Worm (Caenorhabditis elegans) whole organism, mixed stage, embryonic: ENCODE data around the gene F22F4.9.

Experiments used
- M03D4.4 ChIP-seq: sonication (generic microtip); optimal IDR thresholded peaks from 2 replicates; lab custom pipeline; 2017; ENCODE audit warnings: mild to moderate bottlenecking, missing genetic modification characterization, missing compliant biosample characterization
- bed-3 ChIP-seq: fragments of 200-800 bp; sonication (Bioruptor generic); optimal IDR thresholded peaks from 3 replicates; lab custom pipeline; 2018; ENCODE audit warnings: mild to moderate bottlenecking, missing genetic modification characterization, moderate library complexity, missing compliant biosample characterization
- blmp-1 ChIP-seq: fragments of 150-350 bp; optimal IDR thresholded peaks from 2 replicates; lab custom pipeline; 2014; ENCODE audit warnings: missing biosample characterization, missing genetic modification characterization
- ceh-39 ChIP-seq: fragments of 150-350 bp; optimal IDR thresholded peaks from 2 replicates; lab custom pipeline; 2014; ENCODE audit warnings: missing biosample characterization, missing genetic modification characterization
- ceh-43 ChIP-seq: fragments of 200-800 bp; sonication (Bioruptor generic); optimal IDR thresholded peaks from 2 replicates; lab custom pipeline; 2018; ENCODE audit warnings: mild to moderate bottlenecking, missing genetic modification characterization, moderate library complexity, missing compliant biosample characterization
- ceh-83 ChIP-seq: fragments of 200-800 bp; sonication (Bioruptor generic); optimal IDR thresholded peaks from 2 replicates; lab custom pipeline; 2018; ENCODE audit warnings: mild to moderate bottlenecking, missing genetic modification characterization, missing compliant biosample characterization
- ces-1 ChIP-seq: fragments of 150-350 bp; optimal IDR thresholded peaks from 2 replicates; lab custom pipeline; 2014; ENCODE audit warnings: missing biosample characterization, missing genetic modification reagents, missing genetic modification characterization
- cnd-1 ChIP-seq: fragments of 200-800 bp; sonication (Bioruptor generic); optimal IDR thresholded peaks from 2 replicates; lab custom pipeline; 2018; ENCODE audit warnings: mild to moderate bottlenecking, missing genetic modification characterization, missing compliant biosample characterization
- drap-1 ChIP-seq: fragments of 200-800 bp; sonication (Bioruptor generic); optimal IDR thresholded peaks from 3 replicates; lab custom pipeline; 2018; ENCODE audit warnings: mild to moderate bottlenecking, missing genetic modification characterization, missing compliant biosample characterization
- elt-1 ChIP-seq: sonication (generic microtip); optimal IDR thresholded peaks from 2 replicates; lab custom pipeline; 2017; ENCODE audit warnings: missing genetic modification characterization, mild to moderate bottlenecking, missing compliant biosample characterization, antibody characterized with exemption, moderate library complexity, borderline replicate concordance; ENCODE audit not compliant: insufficient read depth
- elt-3 ChIP-seq: fragments of 150-350 bp; optimal IDR thresholded peaks from 2 replicates; lab custom pipeline; 2014; ENCODE audit warnings: missing biosample characterization, missing genetic modification characterization
- flh-1 ChIP-seq: fragments of 200-800 bp; sonication (Bioruptor generic); optimal IDR thresholded peaks from 2 replicates; lab custom pipeline; 2018; ENCODE audit warnings: mild to moderate bottlenecking, missing genetic modification characterization, moderate library complexity, missing compliant biosample characterization
- ham-2 ChIP-seq: fragments of 200-800 bp; sonication (Bioruptor generic); optimal IDR thresholded peaks from 2 replicates; lab custom pipeline; 2018; ENCODE audit warnings: mild to moderate bottlenecking, missing genetic modification characterization, missing compliant biosample characterization
- hlh-1 ChIP-seq: fragments of 150-350 bp; optimal IDR thresholded peaks from 2 replicates; lab custom pipeline; 2014; ENCODE audit warnings: missing biosample characterization, missing genetic modification reagents, missing genetic modification characterization
- lin-13 ChIP-seq: fragments of 150-350 bp; optimal IDR thresholded peaks from 2 replicates; lab custom pipeline; 2014; ENCODE audit warnings: missing biosample characterization, missing genetic modification characterization
- lin-32 ChIP-seq: fragments of 200-800 bp; sonication (Bioruptor generic); optimal IDR thresholded peaks from 2 replicates; lab custom pipeline; 2018; ENCODE audit warnings: mild to moderate bottlenecking, missing genetic modification characterization, missing compliant biosample characterization
- lsy-2 ChIP-seq: fragments of 150-350 bp; optimal IDR thresholded peaks from 2 replicates; lab custom pipeline; 2014; ENCODE audit warnings: missing biosample characterization, missing genetic modification characterization
- mab-5 ChIP-seq: fragments of 150-350 bp; optimal IDR thresholded peaks from 2 replicates; lab custom pipeline; 2014; ENCODE audit warnings: missing biosample characterization, missing genetic modification characterization
- mep-1 ChIP-seq: fragments of 150-350 bp; optimal IDR thresholded peaks from 2 replicates; lab custom pipeline; 2017; ENCODE audit warnings: missing biosample characterization, missing genetic modification reagents, missing genetic modification characterization, inconsistent platforms
- mls-2 ChIP-seq: sonication (generic microtip); optimal IDR thresholded peaks from 2 replicates; lab custom pipeline; 2016; ENCODE audit warnings: mild to moderate bottlenecking, missing genetic modification characterization, moderate library complexity, missing compliant biosample characterization
- nhr-12 ChIP-seq: fragments of 150-350 bp; optimal IDR thresholded peaks from 2 replicates; lab custom pipeline; 2014; ENCODE audit warnings: missing biosample characterization, missing genetic modification characterization
- nhr-2 ChIP-seq: fragments of 150-350 bp; optimal IDR thresholded peaks from 2 replicates; lab custom pipeline; 2014; ENCODE audit warnings: missing biosample characterization, missing genetic modification characterization
- nhr-237 ChIP-seq: fragments of 150-350 bp; optimal IDR thresholded peaks from 2 replicates; lab custom pipeline; 2014; ENCODE audit warnings: missing biosample characterization, missing genetic modification characterization
- nhr-28 ChIP-seq: fragments of 150-350 bp; optimal IDR thresholded peaks from 2 replicates; lab custom pipeline; 2014; ENCODE audit warnings: missing biosample characterization, missing genetic modification characterization
- nhr-76 ChIP-seq: sonication (generic microtip); optimal IDR thresholded peaks from 2 replicates; lab custom pipeline; 2017; ENCODE audit warnings: missing biosample characterization, missing genetic modification characterization
- pha-4 ChIP-seq: fragments of 150-350 bp; optimal IDR thresholded peaks from 2 replicates; lab custom pipeline; 2018; ENCODE audit warnings: missing biosample characterization, missing genetic modification reagents, missing genetic modification characterization
- sem-2 ChIP-seq: fragments of 200-800 bp; sonication (Bioruptor generic); optimal IDR thresholded peaks from 2 replicates; lab custom pipeline; 2018; ENCODE audit warnings: mild to moderate bottlenecking, missing genetic modification characterization, missing compliant biosample characterization
- snpc-4 ChIP-seq: fragments of 150-350 bp; optimal IDR thresholded peaks from 2 replicates; lab custom pipeline; 2014; ENCODE audit warnings: missing biosample characterization, missing genetic modification characterization
- sptf-1 ChIP-seq: sonication (generic microtip); optimal IDR thresholded peaks from 2 replicates; lab custom pipeline; 2017; ENCODE audit warnings: mild to moderate bottlenecking, missing genetic modification characterization, moderate library complexity, missing compliant biosample characterization
- tbx-8 ChIP-seq: fragments of 200-800 bp; sonication (Bioruptor generic); optimal IDR thresholded peaks from 2 replicates; lab custom pipeline; 2018; ENCODE audit warnings: mild to moderate bottlenecking, missing genetic modification characterization, moderate library complexity, missing compliant biosample characterization
- unc-120 ChIP-seq: sonication (generic microtip); optimal IDR thresholded peaks from 2 replicates; lab custom pipeline; 2017; ENCODE audit warnings: missing genetic modification characterization, missing compliant biosample characterization; ENCODE audit not compliant: poor library complexity, severe bottlenecking
- unc-39 ChIP-seq: fragments of 150-350 bp; optimal IDR thresholded peaks from 2 replicates; lab custom pipeline; 2014; ENCODE audit warnings: missing biosample characterization, missing genetic modification characterization
- unc-62 ChIP-seq: fragments of 150-350 bp; optimal IDR thresholded peaks from 2 replicates; lab custom pipeline; 2014; ENCODE audit warnings: missing biosample characterization, missing genetic modification reagents, missing genetic modification characterization
- zip-8 ChIP-seq: fragments of 150-350 bp; optimal IDR thresholded peaks from 2 replicates; lab custom pipeline; 2014; ENCODE audit warnings: missing biosample characterization, missing genetic modification characterization
- ztf-11 ChIP-seq: fragments of 150-350 bp; optimal IDR thresholded peaks from 2 replicates; lab custom pipeline; 2014; ENCODE audit warnings: missing biosample characterization, missing genetic modification characterization

Gene F22F4.9

ce11 chrX:5956130-5956529, 43.2 kb downstream of the F22F4.9 start:
- TF ChIP-seq mls-2 (tag; lab: Kevin White, UChicago) (no peak), ceh-83 (GFP tag; lab: Kevin White, UChicago) (no peak), drap-1 (GFP tag; lab: Kevin White, UChicago) (no peak), lsy-2 (tag; lab: Kevin White, UChicago) (no peak), ztf-11 (no peak), ces-1 (GFP tag; lab: Kevin White, UChicago) (peak; percentile 39)

- TF ChIP-seq bed-3 (GFP tag; lab: Kevin White, UChicago): no peak
- no peak for TF ChIP-seq ztf-11
- no peak for TF ChIP-seq ceh-43 (GFP tag; lab: Kevin White, UChicago)
- TF ChIP-seq nhr-28 (tag; lab: Kevin White, UChicago): no peak
- TF ChIP-seq lin-32 (GFP tag; lab: Kevin White, UChicago): no peak
- no peak for TF ChIP-seq flh-1 (GFP tag; lab: Kevin White, UChicago)
- TF ChIP-seq zip-8 (tag; lab: Kevin White, UChicago): no peak
- peak; percentile 80 for TF ChIP-seq pha-4
- TF ChIP-seq lsy-2 (tag; lab: Kevin White, UChicago): peak; percentile 71
- peak; percentile 15 for TF ChIP-seq mls-2 (tag; lab: Kevin White, UChicago)
- TF ChIP-seq mab-5: no peak
- TF ChIP-seq M03D4.4: no peak
- no peak for TF ChIP-seq ceh-39
- TF ChIP-seq snpc-4: no peak
- TF ChIP-seq hlh-1 (tag; lab: Kevin White, UChicago): peak; percentile 60
- TF ChIP-seq nhr-237 (tag; lab: Kevin White, UChicago): peak; percentile 43
- no peak for TF ChIP-seq unc-62
- TF ChIP-seq blmp-1: no peak
- no peak for TF ChIP-seq nhr-12 (tag; lab: Kevin White, UChicago)
- TF ChIP-seq sem-2 (GFP tag; lab: Kevin White, UChicago): no peak
- no peak for TF ChIP-seq tbx-8 (GFP tag; lab: Kevin White, UChicago)
- TF ChIP-seq sptf-1: no peak
- peak; percentile 50 for TF ChIP-seq unc-120 (tag; lab: Kevin White, UChicago)
- TF ChIP-seq ham-2 (GFP tag; lab: Kevin White, UChicago): no peak
- no peak for TF ChIP-seq unc-39 (tag; lab: Kevin White, UChicago)
- peak; percentile 56 for TF ChIP-seq lin-13 (tag; lab: Kevin White, UChicago)
- TF ChIP-seq mep-1 (tag; lab: Kevin White, UChicago): peak; percentile 93
- no peak for TF ChIP-seq nhr-2 (tag; lab: Kevin White, UChicago)
- no peak for TF ChIP-seq elt-1 (tag; lab: Kevin White, UChicago)
- no peak for TF ChIP-seq drap-1 (GFP tag; lab: Kevin White, UChicago)
- no peak for TF ChIP-seq ceh-83 (GFP tag; lab: Kevin White, UChicago)
- no peak for TF ChIP-seq elt-3
- no peak for TF ChIP-seq nhr-76
- TF ChIP-seq cnd-1: no peak
- TF ChIP-seq ces-1 (GFP tag; lab: Kevin White, UChicago): peak; percentile 48
Observed at ce11 chrX:5953174-5953573, 46.1 kb downstream of the F22F4.9 start, which contains the start of the genes R07E4.5 and R07E4.3. Gene R07E4.5, minus strand, starts transcription at chrX:5953174. Gene R07E4.3, plus strand, starts transcription at chrX:5953458.

ce11 chrX:5948769-5949168, 50.5 kb downstream of the F22F4.9 start, which contains the start of gene mig-23:
Gene mig-23, minus strand, starts transcription at chrX:5948869.
- TF ChIP-seq hlh-1 (tag; lab: Kevin White, UChicago): no peak
